Worm (Caenorhabditis elegans): ENCODE data around the gene str-129.

DNA sequence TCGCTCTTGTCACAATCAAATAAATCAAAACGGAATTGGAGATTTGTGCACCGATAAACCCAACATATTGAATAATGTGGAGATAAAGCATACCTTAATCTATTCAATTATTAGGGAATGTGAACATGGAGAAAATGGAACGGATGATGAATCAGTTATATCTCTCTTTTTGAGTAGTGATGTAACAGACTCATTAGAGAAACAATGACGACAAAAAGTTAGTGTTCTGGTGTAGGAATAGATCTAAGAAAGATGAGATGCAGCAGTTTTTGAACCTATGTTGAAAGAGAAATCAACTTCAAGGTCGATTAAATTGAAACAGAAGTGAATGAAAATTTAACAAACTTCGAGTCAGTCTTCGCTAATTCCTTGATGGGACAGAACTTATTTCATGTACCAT lies 3.1 kb upstream of the str-129 start, which contains the start of gene str-146:
- no peak for TF ChIP-seq sdz-38 (tag; optimal IDR thresholded peaks at IDR 0.05)
- no peak for TF ChIP-seq unc-62 (GFP tag; optimal IDR thresholded peaks at IDR 0.05)
- no peak for TF ChIP-seq ceh-27 (GFP tag; optimal IDR thresholded peaks at IDR 0.05)
- TF ChIP-seq Y95B8A.8 (GFP tag; IDR thresholded peaks at IDR 0.05), result no peak
- TF ChIP-seq F39B2.1 (GFP tag; IDR thresholded peaks at IDR 0.05), result no peak

All from whole organism, young adult.